Fruit fly (Drosophila melanogaster) whole organism: ENCODE results near the gene brk.
A peak's percentile ranks its signal among the peaks of the same experiment; 100 is the strongest.

Experiments
- CG8478 ChIP-seq: fragments of >200 bp; optimal IDR thresholded peaks from 2 replicates; lab custom pipeline; 2018; ENCODE audit warnings: inconsistent platforms
- Dll ChIP-seq: fragments of >200 bp; optimal IDR thresholded peaks from 2 replicates; lab custom pipeline; 2017
- EcR ChIP-seq, 2 experiments: fragments of >200 bp; optimal IDR thresholded peaks; 2 replicates each; lab custom pipeline; 2017; ENCODE audit warnings: missing biosample characterization in 2 of 2, missing genetic modification characterization in 2 of 2, missing genetic modification reagents in 2 of 2
- pan ChIP-seq: fragments of >200 bp; optimal IDR thresholded peaks from 2 replicates; lab custom pipeline; 2017
- psq ChIP-seq: fragments of >200 bp; optimal IDR thresholded peaks from 2 replicates; lab custom pipeline; 2017
- usp ChIP-seq: fragments of >200 bp; optimal IDR thresholded peaks from 2 replicates; lab custom pipeline; 2017; ENCODE audit warnings: missing biosample characterization, missing genetic modification characterization, mixed read lengths

Gene brk

dm6 chrX:7293874-7294559 is 13.7 kb upstream of the brk start:
- TF ChIP-seq EcR (GFP tag; optimal IDR thresholded peaks at IDR 0.05; lab: Kevin White, UChicago) (no peak), pan (lab: Kevin White, UChicago) (no peak), psq (lab: Kevin White, UChicago) (no peak), CG8478 (lab: Kevin White, UChicago) (no peak)

dm6 chrX:7295973-7296372 is 11.8 kb upstream of the brk start:
- TF ChIP-seq psq (lab: Kevin White, UChicago), result no peak
- no peak for TF ChIP-seq Dll (lab: Kevin White, UChicago)

dm6 chrX:7296721-7297227 is 11.0 kb upstream of the brk start:
- no peak for TF ChIP-seq psq (lab: Kevin White, UChicago)
- TF ChIP-seq EcR (GFP tag; optimal IDR thresholded peaks at IDR 0.05; lab: Kevin White, UChicago), result no peak
- no peak for TF ChIP-seq Dll (lab: Kevin White, UChicago)
- no peak for TF ChIP-seq pan (lab: Kevin White, UChicago)
- no peak for TF ChIP-seq usp (GFP tag; lab: Kevin White, UChicago)
- TF ChIP-seq CG8478 (lab: Kevin White, UChicago), result no peak

- no peak for TF ChIP-seq psq (lab: Kevin White, UChicago)
Measured at dm6 chrX:7298323-7298722, 9.4 kb upstream of the brk start.

- no peak for TF ChIP-seq EcR (GFP tag; optimal IDR thresholded peaks at IDR 0.05; lab: Kevin White, UChicago)
- no peak for TF ChIP-seq pan (lab: Kevin White, UChicago)
- no peak for TF ChIP-seq CG8478 (lab: Kevin White, UChicago)
- peak; percentile 68 for TF ChIP-seq Dll (lab: Kevin White, UChicago)
- no peak for TF ChIP-seq psq (lab: Kevin White, UChicago)
Measured at dm6 chrX:7299399-7300355, 8.1 kb upstream of the brk start.

dm6 chrX:7300356-7300721 is 7.4 kb upstream of the brk start:
- TF ChIP-seq usp (GFP tag; lab: Kevin White, UChicago) (no peak), CG8478 (lab: Kevin White, UChicago) (no peak), pan (lab: Kevin White, UChicago) (no peak), Dll (lab: Kevin White, UChicago) (no peak)

- TF ChIP-seq EcR (GFP tag; optimal IDR thresholded peaks at IDR 0.05; lab: Kevin White, UChicago), result peak in 1 of 2 experiments; percentile 36
- TF ChIP-seq psq (lab: Kevin White, UChicago), result no peak
- peak; percentile 67 for TF ChIP-seq Dll (lab: Kevin White, UChicago)
- TF ChIP-seq CG8478 (lab: Kevin White, UChicago), result no peak
- TF ChIP-seq pan (lab: Kevin White, UChicago), result no peak
- no peak for TF ChIP-seq usp (GFP tag; lab: Kevin White, UChicago)
Measured at dm6 chrX:7300722-7301350, 6.9 kb upstream of the brk start.

- TF ChIP-seq CG8478 (lab: Kevin White, UChicago) (no peak), psq (lab: Kevin White, UChicago) (no peak), Dll (lab: Kevin White, UChicago) (no peak), pan (lab: Kevin White, UChicago) (no peak), usp (GFP tag; lab: Kevin White, UChicago) (no peak), EcR (GFP tag; optimal IDR thresholded peaks at IDR 0.05; lab: Kevin White, UChicago) (no peak)
Measured at dm6 chrX:7301351-7302328, 6.1 kb upstream of the brk start.

- TF ChIP-seq pan (lab: Kevin White, UChicago) (no peak), Dll (lab: Kevin White, UChicago) (no peak), psq (lab: Kevin White, UChicago) (no peak), usp (GFP tag; lab: Kevin White, UChicago) (no peak)
Measured at dm6 chrX:7302329-7302728, 5.4 kb upstream of the brk start.

dm6 chrX:7303848-7304427 is 3.8 kb upstream of the brk start:
- TF ChIP-seq usp (GFP tag; lab: Kevin White, UChicago) (no peak), pan (lab: Kevin White, UChicago) (no peak), Dll (lab: Kevin White, UChicago) (no peak), psq (lab: Kevin White, UChicago) (no peak), EcR (GFP tag; optimal IDR thresholded peaks at IDR 0.05; lab: Kevin White, UChicago) (no peak), CG8478 (lab: Kevin White, UChicago) (no peak)
